Worm (Caenorhabditis elegans) whole organism, L3 larva: ENCODE results near the gene C56G2.15.

Experiments used
- aly-2 ChIP-seq: fragments of 150-350 bp; optimal IDR thresholded peaks from 2 replicates; lab custom pipeline; 2014; ENCODE audit warnings: missing biosample characterization, missing genetic modification characterization
- ceh-16 ChIP-seq: sonication (generic microtip); optimal IDR thresholded peaks from 2 replicates; lab custom pipeline; 2017; ENCODE audit warnings: missing biosample characterization, missing genetic modification characterization
- eor-1 ChIP-seq, 2 experiments: fragments of 150-350 bp; optimal IDR thresholded peaks; 2 replicates each; lab custom pipeline; 2014 to 2018; ENCODE audit warnings: missing biosample characterization in 2 of 2, missing genetic modification characterization in 2 of 2
- fos-1 ChIP-seq: fragments of 150-350 bp; optimal IDR thresholded peaks from 2 replicates; lab custom pipeline; 2014; ENCODE audit warnings: missing biosample characterization, missing genetic modification characterization
- lin-39 ChIP-seq: fragments of 150-350 bp; optimal IDR thresholded peaks from 2 replicates; lab custom pipeline; 2018; ENCODE audit warnings: missing biosample characterization, missing genetic modification reagents, missing genetic modification characterization
- nhr-237 ChIP-seq: fragments of 150-350 bp; optimal IDR thresholded peaks from 2 replicates; lab custom pipeline; 2014; ENCODE audit warnings: missing biosample characterization, missing genetic modification characterization
- sea-2 ChIP-seq: fragments of 150-350 bp; sonication (generic microtip); optimal IDR thresholded peaks from 4 replicates; lab custom pipeline; 2014; ENCODE audit warnings: missing biosample characterization, missing genetic modification reagents, missing genetic modification characterization
- snpc-4 ChIP-seq: fragments of 150-350 bp; optimal IDR thresholded peaks from 2 replicates; lab custom pipeline; 2014; ENCODE audit warnings: missing biosample characterization, missing genetic modification characterization
- unc-39 ChIP-seq: sonication (generic microtip); optimal IDR thresholded peaks from 4 replicates; lab custom pipeline; 2017; ENCODE audit warnings: missing biosample characterization, missing genetic modification characterization
- zag-1 ChIP-seq: fragments of 150-350 bp; optimal IDR thresholded peaks from 2 replicates; lab custom pipeline; 2014; ENCODE audit warnings: missing biosample characterization, missing genetic modification characterization

ce11 chrIII:6348578-6348977, 19.1 kb downstream of the C56G2.15 start:
- no peak for TF ChIP-seq ceh-16
- no peak for TF ChIP-seq aly-2 (tag; lab: Kevin White, UChicago)
- no peak for TF ChIP-seq fos-1 (tag; lab: Kevin White, UChicago)
- TF ChIP-seq sea-2 (GFP tag; lab: Kevin White, UChicago), result no peak
- no peak for TF ChIP-seq nhr-237 (tag; lab: Kevin White, UChicago)
- TF ChIP-seq snpc-4, result no peak
- no peak for TF ChIP-seq zag-1
- peak; percentile 67 for TF ChIP-seq lin-39 (tag; lab: Kevin White, UChicago)
- no peak for TF ChIP-seq unc-39 (tag; lab: Kevin White, UChicago)
- no peak for TF ChIP-seq eor-1 (tag; optimal IDR thresholded peaks at IDR 0.05; lab: Kevin White, UChicago)
